Fruit fly (Drosophila melanogaster): Measurements from ENCODE around the gene pygo.

The pygo gene

DNA sequence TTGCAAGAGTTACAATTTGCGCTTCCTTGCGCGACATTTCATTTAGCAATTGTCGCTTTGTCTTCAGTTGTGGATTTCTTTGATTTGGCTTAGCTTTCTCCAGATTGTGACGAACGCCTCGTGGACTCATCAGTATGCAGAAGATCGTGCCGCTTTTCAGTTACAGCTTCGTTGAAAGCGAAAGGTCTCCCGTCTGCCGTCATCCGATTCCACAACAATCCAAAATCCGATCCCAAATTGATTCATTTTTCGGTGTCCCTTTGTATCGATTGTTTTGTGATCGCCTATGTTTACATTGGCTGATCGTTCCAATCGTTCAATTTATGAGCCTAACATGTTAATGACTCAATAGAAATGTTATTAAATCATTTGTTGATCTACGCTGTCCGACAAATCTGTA is 38.6 kb downstream of the pygo start:
- TF ChIP-seq CG11617 (GFP tag; optimal IDR thresholded peaks at IDR 0.05): no peak
- no peak for TF ChIP-seq toe (GFP tag; optimal IDR thresholded peaks at IDR 0.05)
- no peak for TF ChIP-seq CG14711 (tag; optimal IDR thresholded peaks at IDR 0.05)
- no peak for TF ChIP-seq ovo (GFP tag; optimal IDR thresholded peaks at IDR 0.05)
- TF ChIP-seq Hr96 (GFP tag; optimal IDR thresholded peaks at IDR 0.05): no peak
- TF ChIP-seq CG5204 (GFP tag; optimal IDR thresholded peaks at IDR 0.05): no peak

dm6 chr3R:31527875-31528274 is 52.6 kb downstream of the pygo start:
- TF ChIP-seq toe (GFP tag; optimal IDR thresholded peaks at IDR 0.05): no peak
- TF ChIP-seq CG7045 (GFP tag; optimal IDR thresholded peaks at IDR 0.05): no peak
- no peak for TF ChIP-seq Mnt (GFP tag; optimal IDR thresholded peaks at IDR 0.05)
- no peak for TF ChIP-seq tj (GFP tag; optimal IDR thresholded peaks at IDR 0.05)
- TF ChIP-seq Hr96 (GFP tag; optimal IDR thresholded peaks at IDR 0.05): no peak
- no peak for TF ChIP-seq pad (GFP tag; optimal IDR thresholded peaks at IDR 0.05)
- TF ChIP-seq Crg-1 (GFP tag; optimal IDR thresholded peaks at IDR 0.05): no peak
- no peak for TF ChIP-seq CG14711 (tag; optimal IDR thresholded peaks at IDR 0.05)
- no peak for TF ChIP-seq bab1 (GFP tag; optimal IDR thresholded peaks at IDR 0.05)
- TF ChIP-seq kay (GFP tag; ENCODE audit: borderline replicate concordance): no peak
- TF ChIP-seq CG1620 (GFP tag; optimal IDR thresholded peaks at IDR 0.05): no peak
- TF ChIP-seq cic (GFP tag; optimal IDR thresholded peaks at IDR 0.05): no peak
- TF ChIP-seq CG7101 (tag; optimal IDR thresholded peaks at IDR 0.05): no peak
- no peak for TF ChIP-seq CG33017 (tag; optimal IDR thresholded peaks at IDR 0.05)
- no peak for TF ChIP-seq CG12768 (GFP tag; optimal IDR thresholded peaks at IDR 0.05)
- TF ChIP-seq Clk (GFP tag; optimal IDR thresholded peaks at IDR 0.05): no peak
